Worm (Caenorhabditis elegans): ENCODE measurements around the gene tmed-1.

DNA sequence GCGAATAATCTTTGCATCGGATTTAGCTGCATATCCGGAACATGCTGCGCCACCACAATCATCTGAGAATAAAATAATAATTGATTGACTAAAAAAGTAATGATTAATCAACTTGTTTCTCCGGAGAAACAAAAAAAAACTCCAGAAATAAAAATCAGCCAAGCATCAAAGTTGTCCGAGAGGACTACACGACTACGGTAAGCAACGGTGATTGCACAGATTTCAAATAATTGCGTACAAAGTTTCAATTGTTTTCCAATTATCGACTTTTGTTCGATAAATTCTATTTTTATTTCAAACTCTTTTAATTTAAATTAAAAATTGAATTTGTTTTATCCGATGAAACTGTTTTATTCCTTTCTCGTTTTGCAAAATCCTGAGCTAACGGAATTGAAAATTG lies 15.4 kb upstream of the tmed-1 start, which contains the start of gene cpsf-4:
- TF ChIP-seq ztf-18 (tag; optimal IDR thresholded peaks at IDR 0.05) (no peak), nhr-80 (tag; optimal IDR thresholded peaks at IDR 0.05) (no peak)
